Fruit fly (Drosophila melanogaster) whole organism, embryonic: ENCODE data around the gene CG34001.
A peak's percentile ranks its signal among the peaks of the same experiment; 100 is the strongest.

ENCODE experiments used
- ATbp ChIP-seq: fragments of 200-800 bp; sonication (Bioruptor generic); optimal IDR thresholded peaks from 2 replicates; lab custom pipeline; 2017; ENCODE audit warnings: missing biosample characterization, mild to moderate bottlenecking, missing genetic modification characterization, missing genetic modification reagents
- B-H2 ChIP-seq: fragments of 200-800 bp; sonication (Bioruptor generic); optimal IDR thresholded peaks from 2 replicates; lab custom pipeline; 2018; ENCODE audit warnings: missing biosample characterization, mild to moderate bottlenecking, missing genetic modification characterization
- CG10979 ChIP-seq: fragments of 200-800 bp; sonication (Bioruptor generic); optimal IDR thresholded peaks from 2 replicates; lab custom pipeline; 2018; ENCODE audit warnings: missing biosample characterization, mild to moderate bottlenecking, missing genetic modification characterization, moderate library complexity
- CG11560 ChIP-seq: fragments of 200-800 bp; sonication (Bioruptor generic); IDR thresholded peaks from 3 replicates; pipeline ENCODE4 v1.3.6; 2022; ENCODE audit warnings: missing biosample characterization, missing genetic modification characterization
- CG11696 ChIP-seq: fragments of 200-800 bp; sonication (Bioruptor generic); IDR thresholded peaks from 2 replicates; pipeline ENCODE4 v1.3.6; 2022; ENCODE audit warnings: missing biosample characterization, missing genetic modification characterization
- CG12219 ChIP-seq: fragments of 200-800 bp; sonication (Bioruptor generic); optimal IDR thresholded peaks from 3 replicates; lab custom pipeline; 2018; ENCODE audit warnings: missing biosample characterization, mild to moderate bottlenecking, missing genetic modification characterization
- CG12391 ChIP-seq: fragments of 200-800 bp; sonication (Bioruptor generic); optimal IDR thresholded peaks from 3 replicates; lab custom pipeline; 2018; ENCODE audit warnings: missing biosample characterization, mild to moderate bottlenecking, missing genetic modification characterization, moderate library complexity
- CG13287 ChIP-seq: fragments of 200-800 bp; sonication (Bioruptor generic); IDR thresholded peaks from 2 replicates; pipeline ENCODE4 v1.3.6; 2022; ENCODE audit warnings: missing biosample characterization, missing genetic modification characterization; ENCODE audit not compliant: partially characterized antibody
- CG15269 ChIP-seq: fragments of 200-800 bp; sonication (Bioruptor generic); optimal IDR thresholded peaks from 2 replicates; lab custom pipeline; 2018; ENCODE audit warnings: missing biosample characterization, mild to moderate bottlenecking, missing genetic modification characterization, moderate library complexity
- CG15601 ChIP-seq: fragments of 200-800 bp; sonication (Bioruptor generic); optimal IDR thresholded peaks from 3 replicates; lab custom pipeline; 2019; ENCODE audit warnings: missing biosample characterization, mild to moderate bottlenecking, missing genetic modification characterization, moderate library complexity
- CG1603 ChIP-seq: fragments of 200-800 bp; sonication (Bioruptor generic); optimal IDR thresholded peaks from 2 replicates; lab custom pipeline; 2019; ENCODE audit warnings: missing biosample characterization, mild to moderate bottlenecking, missing genetic modification characterization, moderate library complexity
- CG16815 ChIP-seq: fragments of 200-800 bp; sonication (Bioruptor generic); optimal IDR thresholded peaks from 3 replicates; lab custom pipeline; 2017; ENCODE audit warnings: missing biosample characterization, mild to moderate bottlenecking, missing genetic modification characterization
- CG17359 ChIP-seq: fragments of 200-800 bp; sonication (Bioruptor generic); optimal IDR thresholded peaks from 3 replicates; lab custom pipeline; 2018; ENCODE audit warnings: missing biosample characterization, mild to moderate bottlenecking, missing genetic modification characterization, moderate library complexity
- CG17568 ChIP-seq: fragments of 200-800 bp; sonication (Bioruptor generic); optimal IDR thresholded peaks from 2 replicates; lab custom pipeline; 2018; ENCODE audit warnings: missing biosample characterization, mild to moderate bottlenecking, missing genetic modification characterization, moderate library complexity
- CG18011 ChIP-seq: fragments of 200-800 bp; sonication (Bioruptor generic); optimal IDR thresholded peaks from 2 replicates; lab custom pipeline; 2017; ENCODE audit warnings: missing biosample characterization, missing genetic modification characterization, mild to moderate bottlenecking, moderate library complexity, missing genotype
- CG33213 ChIP-seq: fragments of 200-800 bp; sonication (Bioruptor generic); optimal IDR thresholded peaks from 3 replicates; lab custom pipeline; 2016; ENCODE audit warnings: missing biosample characterization, missing genetic modification characterization
- CG6254 ChIP-seq: fragments of 200-800 bp; sonication (Bioruptor generic); optimal IDR thresholded peaks from 3 replicates; lab custom pipeline; 2017; ENCODE audit warnings: mild to moderate bottlenecking, missing biosample characterization, missing genetic modification reagents, missing genetic modification characterization
- CG6813 ChIP-seq: fragments of 200-800 bp; sonication (Bioruptor generic); optimal IDR thresholded peaks from 2 replicates; lab custom pipeline; 2017; ENCODE audit warnings: missing biosample characterization, missing genetic modification characterization, mild to moderate bottlenecking, moderate library complexity, missing genetic modification reagents
- CG7357 ChIP-seq: fragments of 200-800 bp; sonication (Bioruptor generic); IDR thresholded peaks from 3 replicates; pipeline ENCODE4 v1.3.6; 2022; ENCODE audit warnings: missing biosample characterization, missing genetic modification characterization
- CG7556 ChIP-seq: fragments of 200-800 bp; sonication (Bioruptor generic); optimal IDR thresholded peaks from 2 replicates; lab custom pipeline; 2017; ENCODE audit warnings: missing biosample characterization, mild to moderate bottlenecking, missing genetic modification characterization
- CG7987 ChIP-seq: fragments of 200-800 bp; sonication (Bioruptor generic); optimal IDR thresholded peaks from 2 replicates; lab custom pipeline; 2018; ENCODE audit warnings: missing biosample characterization, mild to moderate bottlenecking, missing genetic modification characterization, moderate library complexity
- Dfd ChIP-seq, 2 experiments: fragments of >200 bp; optimal IDR thresholded peaks; 2 replicates each; lab custom pipeline; 2017; ENCODE audit warnings: missing biosample characterization in 2 of 2, missing genetic modification characterization in 2 of 2
- Dp ChIP-seq: fragments of 200-800 bp; sonication (Bioruptor generic); optimal IDR thresholded peaks from 2 replicates; lab custom pipeline; 2018; ENCODE audit warnings: missing biosample characterization, mild to moderate bottlenecking, missing genetic modification characterization, moderate library complexity
- Fer2 ChIP-seq: fragments of 200-800 bp; sonication (Bioruptor generic); optimal IDR thresholded peaks from 2 replicates; lab custom pipeline; 2018; ENCODE audit warnings: missing biosample characterization, mild to moderate bottlenecking, missing genetic modification characterization, moderate library complexity
- GATAe ChIP-seq: fragments of 200-800 bp; sonication (Bioruptor generic); conservative IDR thresholded peaks from 2 replicates; pipeline ENCODE4 v1.3.6; 2022; ENCODE audit warnings: missing biosample characterization, missing genetic modification characterization
- Hmr ChIP-seq: fragments of 200-800 bp; sonication (Bioruptor generic); optimal IDR thresholded peaks from 3 replicates; lab custom pipeline; 2017; ENCODE audit warnings: mild to moderate bottlenecking, missing biosample characterization, missing genetic modification reagents, missing genetic modification characterization
- Lim3 ChIP-seq: fragments of 200-800 bp; sonication (Bioruptor generic); IDR thresholded peaks from 2 replicates; pipeline ENCODE4 v1.3.6; 2022; ENCODE audit warnings: missing biosample characterization, missing genetic modification characterization
- Mrtf ChIP-seq: fragments of 200-800 bp; sonication (Bioruptor generic); IDR thresholded peaks from 3 replicates; pipeline ENCODE4 v1.3.6; 2022; ENCODE audit warnings: missing biosample characterization, missing genetic modification characterization
- Poxn ChIP-seq: fragments of 200-800 bp; sonication (Bioruptor generic); IDR thresholded peaks from 2 replicates; pipeline ENCODE4 v1.3.6; 2022; ENCODE audit warnings: missing biosample characterization, missing genetic modification characterization
- Sry-β ChIP-seq: fragments of 200-800 bp; sonication (Bioruptor generic); optimal IDR thresholded peaks from 2 replicates; lab custom pipeline; 2018; ENCODE audit warnings: missing biosample characterization, mild to moderate bottlenecking, missing genetic modification characterization, moderate library complexity
- ato ChIP-seq: fragments of 200-800 bp; sonication (Bioruptor generic); IDR thresholded peaks from 2 replicates; pipeline ENCODE4 v1.3.6; 2022; ENCODE audit warnings: missing biosample characterization, missing genetic modification characterization; ENCODE audit not compliant: partially characterized antibody
- chinmo ChIP-seq: fragments of 200-800 bp; sonication (Bioruptor generic); IDR thresholded peaks from 4 replicates; pipeline ENCODE4 v1.3.6; 2022; ENCODE audit warnings: missing biosample characterization, missing genetic modification characterization; ENCODE audit not compliant: partially characterized antibody
- crp ChIP-seq, 2 experiments: fragments of 200-800 bp; sonication (Bioruptor generic); optimal IDR thresholded peaks; 2 replicates in 1 of 2; 3 replicates in 1 of 2; lab custom pipeline; 2017; ENCODE audit warnings: missing biosample characterization in 2 of 2, missing genetic modification characterization in 2 of 2, mild to moderate bottlenecking in 1 of 2, moderate library complexity in 1 of 2
- dati ChIP-seq: fragments of 200-800 bp; sonication (Bioruptor generic); IDR thresholded peaks from 2 replicates; pipeline ENCODE4 v1.3.6; 2022; ENCODE audit warnings: missing biosample characterization, missing genetic modification characterization
- ewg ChIP-seq: fragments of 200-800 bp; sonication (Bioruptor generic); optimal IDR thresholded peaks from 3 replicates; lab custom pipeline; 2017; ENCODE audit warnings: mild to moderate bottlenecking, missing biosample characterization, missing genetic modification reagents, missing genetic modification characterization
- gro ChIP-seq: fragments of 200-800 bp; sonication (Bioruptor generic); optimal IDR thresholded peaks from 2 replicates; lab custom pipeline; 2016; ENCODE audit warnings: missing biosample characterization, missing genetic modification characterization
- h ChIP-seq: fragments of >200 bp; optimal IDR thresholded peaks from 2 replicates; lab custom pipeline; 2017
- kay ChIP-seq: fragments of 200-800 bp; sonication (Bioruptor generic); optimal IDR thresholded peaks from 2 replicates; lab custom pipeline; 2016; ENCODE audit warnings: missing biosample characterization, missing genetic modification characterization
- lab ChIP-seq: fragments of 200-800 bp; sonication (Bioruptor generic); optimal IDR thresholded peaks from 3 replicates; lab custom pipeline; 2017; ENCODE audit warnings: missing biosample characterization, missing genetic modification characterization, mild to moderate bottlenecking, moderate library complexity, missing genetic modification reagents
- lola ChIP-seq, 3 experiments: fragments of >200 bp in 2 of 3; fragments of 200-800 bp in 1 of 3; sonication (Bioruptor generic) in 1 of 3; optimal IDR thresholded peaks; 2 replicates each; lab custom pipeline; 2017 to 2019; ENCODE audit warnings: missing biosample characterization in 3 of 3, missing genetic modification characterization in 3 of 3, mild to moderate bottlenecking in 1 of 3, moderate library complexity in 1 of 3
- nmo ChIP-seq: fragments of 200-800 bp; sonication (Bioruptor generic); optimal IDR thresholded peaks from 2 replicates; lab custom pipeline; 2018; ENCODE audit warnings: missing biosample characterization, mild to moderate bottlenecking, missing genetic modification characterization, moderate library complexity
- p53 ChIP-seq: fragments of 200-800 bp; sonication (Bioruptor generic); optimal IDR thresholded peaks from 2 replicates; lab custom pipeline; 2016; ENCODE audit warnings: missing biosample characterization, missing genetic modification characterization
- pita ChIP-seq: fragments of 200-800 bp; sonication (Bioruptor generic); optimal IDR thresholded peaks from 2 replicates; lab custom pipeline; 2017; ENCODE audit warnings: missing biosample characterization, mild to moderate bottlenecking, missing genetic modification characterization
- repo ChIP-seq: fragments of 200-800 bp; sonication (Bioruptor generic); optimal IDR thresholded peaks from 2 replicates; lab custom pipeline; 2016; ENCODE audit warnings: missing biosample characterization, missing genetic modification characterization
- sens-2 ChIP-seq: fragments of 200-800 bp; sonication (Bioruptor generic); IDR thresholded peaks from 2 replicates; pipeline ENCODE4 v1.3.6; 2022; ENCODE audit warnings: missing biosample characterization, missing genetic modification characterization
- tll ChIP-seq, 2 experiments: fragments of 200-800 bp in 1 of 2; fragments of >200 bp in 1 of 2; sonication (Bioruptor generic) in 1 of 2; optimal IDR thresholded peaks; 2 replicates each; lab custom pipeline; 2017 to 2019; ENCODE audit warnings: missing biosample characterization in 2 of 2, missing genetic modification characterization in 2 of 2, mild to moderate bottlenecking in 1 of 2, moderate library complexity in 1 of 2
- trh ChIP-seq: fragments of 200-800 bp; sonication (Bioruptor generic); optimal IDR thresholded peaks from 2 replicates; lab custom pipeline; 2016; ENCODE audit warnings: missing biosample characterization, missing genetic modification characterization
- zf30C ChIP-seq: fragments of 200-800 bp; sonication (Bioruptor generic); optimal IDR thresholded peaks from 3 replicates; lab custom pipeline; 2018; ENCODE audit warnings: missing biosample characterization, mild to moderate bottlenecking, missing genetic modification characterization

The CG34001 gene

DNA sequence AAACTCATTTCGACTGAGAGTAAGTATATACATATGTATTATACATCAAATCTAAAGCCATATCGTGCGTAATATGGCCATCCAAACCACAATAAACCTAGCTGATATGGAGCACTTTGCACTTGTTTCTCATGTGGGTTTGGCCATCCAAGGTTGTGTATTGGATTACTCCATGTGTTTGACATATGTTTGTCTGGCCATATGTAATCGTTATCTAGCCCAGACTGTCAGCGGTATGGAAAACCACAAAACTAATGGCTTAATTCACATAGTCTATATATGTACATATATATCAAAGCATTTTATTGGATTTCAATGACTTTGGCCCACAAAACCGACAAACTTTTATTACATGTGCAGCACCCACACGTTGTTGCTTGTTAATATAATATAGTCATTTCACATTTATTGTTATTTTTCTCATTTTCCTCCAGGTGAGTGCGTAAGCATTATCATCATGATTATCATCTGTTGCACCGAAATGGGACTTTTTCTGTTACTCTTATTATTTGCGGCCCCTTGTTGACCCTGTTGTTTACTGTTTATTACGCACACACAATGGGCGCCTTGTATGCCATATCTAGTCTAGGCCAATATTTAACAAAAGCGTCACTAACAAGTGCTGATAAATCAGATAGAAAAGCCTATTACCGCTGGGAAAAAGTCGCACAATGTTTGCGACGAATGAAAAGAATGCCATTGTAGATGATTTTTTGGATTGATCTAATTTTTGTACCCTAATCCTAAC is 25.7 kb downstream of the CG34001 start (continued):
- TF ChIP-seq ewg (GFP tag; lab: Kevin White, UChicago), result peak; percentile 55
- TF ChIP-seq nmo (GFP tag; lab: Kevin White, UChicago), result no peak
- peak; percentile 7 for TF ChIP-seq Fer2 (tag; lab: Kevin White, UChicago)
- TF ChIP-seq chinmo (GFP tag; lab: Robert Waterston, UW), result no peak
- peak; percentile 88 for TF ChIP-seq CG17568 (GFP tag; lab: Kevin White, UChicago)
- TF ChIP-seq CG7987 (GFP tag; lab: Kevin White, UChicago), result peak; percentile 90
- TF ChIP-seq tll (GFP tag; optimal IDR thresholded peaks at IDR 0.05; lab: Kevin White, UChicago), result no peak
- no peak for TF ChIP-seq Mrtf (GFP tag; lab: Robert Waterston, UW)
- TF ChIP-seq CG13287 (GFP tag; lab: Robert Waterston, UW), result no peak
- TF ChIP-seq lab, result peak; percentile 91
- TF ChIP-seq CG6254, result peak; percentile 36
- peak; percentile 80 for TF ChIP-seq CG33213
- peak; percentile 79 for TF ChIP-seq Hmr (GFP tag; lab: Kevin White, UChicago)
- peak; percentile 36 for TF ChIP-seq gro
- TF ChIP-seq Poxn (GFP tag; lab: Robert Waterston, UW), result no peak
- TF ChIP-seq lola (GFP tag; optimal IDR thresholded peaks at IDR 0.05; lab: Kevin White, UChicago), result peak in 1 of 3 experiments; percentile 4
- no peak for TF ChIP-seq h (lab: Kevin White, UChicago)
- peak; percentile 11 for TF ChIP-seq repo (GFP tag; lab: Kevin White, UChicago)
- TF ChIP-seq CG7556 (GFP tag; lab: Kevin White, UChicago), result peak; percentile 54
- no peak for TF ChIP-seq CG7357 (GFP tag; lab: Robert Waterston, UW)
- TF ChIP-seq CG18011 (GFP tag; lab: Kevin White, UChicago), result peak; percentile 17
- no peak for TF ChIP-seq CG16815 (GFP tag; lab: Kevin White, UChicago)
- TF ChIP-seq CG17359, result peak; percentile 85
- TF ChIP-seq dati (GFP tag; lab: Robert Waterston, UW), result no peak
- peak; percentile 77 for TF ChIP-seq CG6813 (GFP tag; lab: Kevin White, UChicago)
- TF ChIP-seq p53 (GFP tag; lab: Kevin White, UChicago), result peak; percentile 50
- TF ChIP-seq Sry-β (GFP tag; lab: Kevin White, UChicago), result peak; percentile 26
- no peak for TF ChIP-seq Lim3 (GFP tag; lab: Robert Waterston, UW)
- no peak for TF ChIP-seq GATAe (GFP tag; lab: Robert Waterston, UW)
- TF ChIP-seq CG12219, result peak; percentile 56
- TF ChIP-seq zf30C (GFP tag; lab: Kevin White, UChicago), result no peak
- TF ChIP-seq kay, result peak; percentile 45
- TF ChIP-seq sens-2 (GFP tag; lab: Robert Waterston, UW), result no peak
- peak; percentile 45 for TF ChIP-seq trh
- peak in 1 of 2 experiments; percentile 12 for TF ChIP-seq crp (GFP tag; optimal IDR thresholded peaks at IDR 0.05; lab: Kevin White, UChicago)
- no peak for TF ChIP-seq ato
- TF ChIP-seq CG15601, result peak; percentile 79
- TF ChIP-seq CG1603 (tag; lab: Kevin White, UChicago), result peak; percentile 72
- no peak for TF ChIP-seq Dfd (GFP tag; optimal IDR thresholded peaks at IDR 0.05; lab: Kevin White, UChicago)
- TF ChIP-seq CG11560, result no peak
- TF ChIP-seq CG11696 (GFP tag; lab: Robert Waterston, UW), result peak; percentile 39; the same call in 1 of the 2 replicates
- no peak for TF ChIP-seq pita (GFP tag; lab: Kevin White, UChicago)
- TF ChIP-seq Dp (GFP tag; lab: Kevin White, UChicago), result no peak
- TF ChIP-seq CG10979, result peak; percentile 5
- peak; percentile 68 for TF ChIP-seq CG15269 (tag; lab: Kevin White, UChicago)
- peak; percentile 22 for TF ChIP-seq B-H2 (GFP tag; lab: Kevin White, UChicago)
- peak; percentile 94 for TF ChIP-seq ATbp (GFP tag; lab: Kevin White, UChicago)
- peak; percentile 46 for TF ChIP-seq CG12391
